Fruit fly (Drosophila melanogaster) whole organism, embryonic: ENCODE data around the gene Usf.

Experiments used
- ATbp ChIP-seq: fragments of 200-800 bp; sonication (Bioruptor generic); optimal IDR thresholded peaks from 2 replicates; lab custom pipeline; 2017; ENCODE audit warnings: missing biosample characterization, mild to moderate bottlenecking, missing genetic modification characterization, missing genetic modification reagents
- Atf3 ChIP-seq: fragments of 200-800 bp; sonication (Bioruptor generic); optimal IDR thresholded peaks from 3 replicates; lab custom pipeline; 2016; ENCODE audit warnings: missing biosample characterization, missing genetic modification characterization
- Bteb2 ChIP-seq: fragments of 200-800 bp; sonication (Bioruptor generic); optimal IDR thresholded peaks from 2 replicates; lab custom pipeline; 2016; ENCODE audit warnings: missing biosample characterization, missing genetic modification characterization
- CG11247 ChIP-seq: fragments of 200-800 bp; sonication (Bioruptor generic); IDR thresholded peaks from 2 replicates; pipeline ENCODE4 v1.3.6; 2022; ENCODE audit warnings: missing biosample characterization, missing genetic modification characterization
- CG12071 ChIP-seq: fragments of 200-800 bp; sonication (Bioruptor generic); optimal IDR thresholded peaks from 3 replicates; lab custom pipeline; 2018; ENCODE audit warnings: missing biosample characterization, mild to moderate bottlenecking, missing genetic modification characterization
- CG1233 ChIP-seq: fragments of 200-800 bp; sonication (Bioruptor generic); optimal IDR thresholded peaks from 4 replicates; lab custom pipeline; 2018; ENCODE audit warnings: missing biosample characterization, mild to moderate bottlenecking, missing genetic modification characterization
- CG13296 ChIP-seq: fragments of 200-800 bp; sonication (Bioruptor generic); optimal IDR thresholded peaks from 3 replicates; lab custom pipeline; 2018; ENCODE audit warnings: missing biosample characterization, mild to moderate bottlenecking, missing genetic modification characterization
- CG14014 ChIP-seq: fragments of 200-800 bp; sonication (Bioruptor generic); IDR thresholded peaks from 2 replicates; pipeline ENCODE4 v1.3.6; 2022; ENCODE audit warnings: missing biosample characterization, missing genetic modification characterization
- CG14710 ChIP-seq: fragments of 200-800 bp; sonication (Bioruptor generic); optimal IDR thresholded peaks from 3 replicates; lab custom pipeline; 2019; ENCODE audit warnings: missing biosample characterization, mild to moderate bottlenecking, missing genetic modification characterization, moderate library complexity
- CG15479 ChIP-seq: fragments of 200-800 bp; sonication (Bioruptor generic); optimal IDR thresholded peaks from 3 replicates; lab custom pipeline; 2019; ENCODE audit warnings: missing biosample characterization, mild to moderate bottlenecking, missing genetic modification characterization, moderate library complexity
- CG16863 ChIP-seq: fragments of 200-800 bp; sonication (Bioruptor generic); optimal IDR thresholded peaks from 3 replicates; lab custom pipeline; 2016; ENCODE audit warnings: missing biosample characterization, missing genetic modification characterization
- CG17359 ChIP-seq: fragments of 200-800 bp; sonication (Bioruptor generic); optimal IDR thresholded peaks from 3 replicates; lab custom pipeline; 2018; ENCODE audit warnings: missing biosample characterization, mild to moderate bottlenecking, missing genetic modification characterization, moderate library complexity
- CG17568 ChIP-seq: fragments of 200-800 bp; sonication (Bioruptor generic); optimal IDR thresholded peaks from 2 replicates; lab custom pipeline; 2018; ENCODE audit warnings: missing biosample characterization, mild to moderate bottlenecking, missing genetic modification characterization, moderate library complexity
- CG17802 ChIP-seq: fragments of 200-800 bp; sonication (Bioruptor generic); optimal IDR thresholded peaks from 2 replicates; lab custom pipeline; 2018; ENCODE audit warnings: missing biosample characterization, mild to moderate bottlenecking, missing genetic modification characterization, moderate library complexity
- CG17912 ChIP-seq: fragments of 200-800 bp; sonication (Bioruptor generic); optimal IDR thresholded peaks from 2 replicates; lab custom pipeline; 2018; ENCODE audit warnings: missing biosample characterization, mild to moderate bottlenecking, missing genetic modification characterization
- CG2712 ChIP-seq: fragments of 200-800 bp; optimal IDR thresholded peaks from 3 replicates; lab custom pipeline; 2019; ENCODE audit warnings: missing biosample characterization, mild to moderate bottlenecking, missing genetic modification characterization, moderate library complexity
- CG3065 ChIP-seq: fragments of 200-800 bp; sonication (Bioruptor generic); optimal IDR thresholded peaks from 2 replicates; lab custom pipeline; 2016; ENCODE audit warnings: missing biosample characterization, missing genetic modification characterization
- CG32772 ChIP-seq: fragments of 200-800 bp; sonication (Bioruptor generic); IDR thresholded peaks from 2 replicates; pipeline ENCODE4 v1.3.6; 2022; ENCODE audit warnings: missing biosample characterization, missing genetic modification characterization
- CG4404 ChIP-seq: fragments of 200-800 bp; sonication (Bioruptor generic); IDR thresholded peaks from 2 replicates; pipeline ENCODE4 v1.3.6; 2022; ENCODE audit warnings: missing biosample characterization, missing genetic modification characterization
- CG7556 ChIP-seq: fragments of 200-800 bp; sonication (Bioruptor generic); optimal IDR thresholded peaks from 2 replicates; lab custom pipeline; 2017; ENCODE audit warnings: missing biosample characterization, mild to moderate bottlenecking, missing genetic modification characterization
- CG9817 ChIP-seq: fragments of 200-800 bp; sonication (Bioruptor generic); optimal IDR thresholded peaks from 2 replicates; lab custom pipeline; 2018; ENCODE audit warnings: missing biosample characterization, mild to moderate bottlenecking, missing genetic modification characterization, moderate library complexity
- CG9876 ChIP-seq: fragments of 200-800 bp; sonication (Bioruptor generic); optimal IDR thresholded peaks from 2 replicates; lab custom pipeline; 2016; ENCODE audit warnings: missing biosample characterization, missing genetic modification characterization
- Chrac-16 ChIP-seq: fragments of 200-800 bp; sonication (Bioruptor generic); optimal IDR thresholded peaks from 3 replicates; lab custom pipeline; 2016; ENCODE audit warnings: missing biosample characterization, missing genetic modification characterization
- E2f1 ChIP-seq: fragments of 200-800 bp; sonication (Bioruptor generic); IDR thresholded peaks from 2 replicates; pipeline ENCODE4 v1.3.6; 2022; ENCODE audit warnings: missing biosample characterization, missing genetic modification characterization
- H15 ChIP-seq: fragments of 200-800 bp; sonication (Bioruptor generic); IDR thresholded peaks from 3 replicates; pipeline ENCODE4 v1.3.6; 2022; ENCODE audit warnings: missing biosample characterization, missing genetic modification characterization
- Hand ChIP-seq: fragments of 200-800 bp; sonication (Bioruptor generic); optimal IDR thresholded peaks from 2 replicates; lab custom pipeline; 2017; ENCODE audit warnings: mild to moderate bottlenecking, missing biosample characterization, missing genetic modification reagents, missing genetic modification characterization
- Hr78 ChIP-seq, 2 experiments: fragments of 200-800 bp in 1 of 2; fragments of >200 bp in 1 of 2; sonication (Bioruptor generic) in 1 of 2; optimal IDR thresholded peaks; 2 replicates each; lab custom pipeline; 2017 to 2019; ENCODE audit warnings: missing biosample characterization in 2 of 2, missing genetic modification characterization in 2 of 2, mild to moderate bottlenecking in 1 of 2, moderate library complexity in 1 of 2
- Lim3 ChIP-seq: fragments of 200-800 bp; sonication (Bioruptor generic); IDR thresholded peaks from 2 replicates; pipeline ENCODE4 v1.3.6; 2022; ENCODE audit warnings: missing biosample characterization, missing genetic modification characterization
- NFAT ChIP-seq: fragments of 200-800 bp; sonication (Bioruptor generic); IDR thresholded peaks from 2 replicates; pipeline ENCODE4 v1.3.6; 2022; ENCODE audit warnings: missing biosample characterization, missing genetic modification characterization
- Nf-YB ChIP-seq: fragments of 200-800 bp; sonication (Bioruptor generic); optimal IDR thresholded peaks from 3 replicates; lab custom pipeline; 2019; ENCODE audit warnings: missing biosample characterization, mild to moderate bottlenecking, missing genetic modification characterization, moderate library complexity
- Poxn ChIP-seq: fragments of 200-800 bp; sonication (Bioruptor generic); IDR thresholded peaks from 2 replicates; pipeline ENCODE4 v1.3.6; 2022; ENCODE audit warnings: missing biosample characterization, missing genetic modification characterization
- Trl ChIP-seq, 3 experiments: fragments of >200 bp in 2 of 3; fragments of 200-800 bp in 1 of 3; sonication (Bioruptor generic) in 1 of 3; optimal IDR thresholded peaks; 2 replicates in 1 of 3; 3 replicates in 2 of 3; lab custom pipeline; 2016 to 2017; ENCODE audit warnings: missing biosample characterization in 1 of 3, missing genetic modification characterization in 1 of 3
- ac ChIP-seq: fragments of 200-800 bp; sonication (Bioruptor generic); optimal IDR thresholded peaks from 3 replicates; lab custom pipeline; 2017; ENCODE audit warnings: missing biosample characterization, mild to moderate bottlenecking, missing genetic modification characterization
- cad ChIP-seq: fragments of >200 bp; optimal IDR thresholded peaks from 2 replicates; lab custom pipeline; 2017; ENCODE audit warnings: missing biosample characterization, missing genetic modification characterization
- chinmo ChIP-seq: fragments of 200-800 bp; sonication (Bioruptor generic); IDR thresholded peaks from 4 replicates; pipeline ENCODE4 v1.3.6; 2022; ENCODE audit warnings: missing biosample characterization, missing genetic modification characterization; ENCODE audit not compliant: partially characterized antibody
- ci ChIP-seq: fragments of 200-800 bp; sonication (Bioruptor generic); IDR thresholded peaks from 3 replicates; pipeline ENCODE4 v1.3.6; 2022; ENCODE audit warnings: missing biosample characterization, missing genetic modification characterization
- ham ChIP-seq: fragments of 200-800 bp; sonication (Bioruptor generic); IDR thresholded peaks from 2 replicates; pipeline ENCODE4 v1.3.6; 2022; ENCODE audit warnings: missing biosample characterization, missing genetic modification characterization
- hb ChIP-seq: fragments of 200-800 bp; sonication (Bioruptor generic); IDR thresholded peaks from 3 replicates; pipeline ENCODE4 v1.3.6; 2022; ENCODE audit warnings: missing biosample characterization, missing genetic modification characterization; ENCODE audit not compliant: partially characterized antibody
- insv ChIP-seq, 2 experiments: fragments of 200-800 bp; sonication (Bioruptor generic); optimal IDR thresholded peaks; 3 replicates each; lab custom pipeline; 2016 to 2018; ENCODE audit warnings: missing biosample characterization in 2 of 2, missing genetic modification characterization in 2 of 2
- org-1 ChIP-seq: fragments of 200-800 bp; sonication (Bioruptor generic); optimal IDR thresholded peaks from 2 replicates; lab custom pipeline; 2017; ENCODE audit warnings: missing biosample characterization, missing genetic modification characterization
- pfk ChIP-seq: fragments of 200-800 bp; sonication (Bioruptor generic); optimal IDR thresholded peaks from 2 replicates; lab custom pipeline; 2018; ENCODE audit warnings: missing biosample characterization, mild to moderate bottlenecking, missing genetic modification characterization, moderate library complexity
- seq ChIP-seq: fragments of 200-800 bp; sonication (Bioruptor generic); IDR thresholded peaks from 2 replicates; pipeline ENCODE4 v1.3.6; 2022; ENCODE audit warnings: missing biosample characterization, missing genetic modification characterization
- sima ChIP-seq: fragments of 200-800 bp; sonication (Bioruptor generic); optimal IDR thresholded peaks from 2 replicates; lab custom pipeline; 2016; ENCODE audit warnings: missing biosample characterization, missing genetic modification characterization
- sisA ChIP-seq: fragments of 200-800 bp; sonication (Bioruptor generic); IDR thresholded peaks from 2 replicates; pipeline ENCODE4 v1.3.6; 2022; ENCODE audit warnings: missing biosample characterization, missing genetic modification characterization
- slbo ChIP-seq: fragments of 200-800 bp; sonication (Bioruptor generic); IDR thresholded peaks from 2 replicates; pipeline ENCODE4 v1.3.6; 2022; ENCODE audit warnings: missing biosample characterization, missing genetic modification characterization
- sob ChIP-seq: fragments of 200-800 bp; sonication (Bioruptor generic); IDR thresholded peaks from 2 replicates; pipeline ENCODE4 v1.3.6; 2022; ENCODE audit warnings: missing biosample characterization, missing genetic modification characterization
- ssp ChIP-seq: fragments of 200-800 bp; sonication (Bioruptor generic); IDR thresholded peaks from 2 replicates; pipeline ENCODE4 v1.3.6; 2022; ENCODE audit warnings: missing biosample characterization, missing genetic modification characterization
- ttk ChIP-seq: fragments of 200-800 bp; sonication (Bioruptor generic); IDR thresholded peaks from 2 replicates; pipeline ENCODE4 v2.1.2; 2022; ENCODE audit warnings: missing biosample characterization, missing genetic modification characterization
- unc-4 ChIP-seq: fragments of 200-800 bp; sonication (Bioruptor generic); IDR thresholded peaks from 2 replicates; pipeline ENCODE4 v1.3.6; 2022; ENCODE audit warnings: missing biosample characterization, missing genetic modification characterization; ENCODE audit not compliant: partially characterized antibody
- zen2 ChIP-seq: fragments of 200-800 bp; sonication (Bioruptor generic); IDR thresholded peaks from 3 replicates; pipeline ENCODE4 v1.3.6; 2022; ENCODE audit warnings: missing biosample characterization, missing genetic modification characterization; ENCODE audit not compliant: partially characterized antibody

Gene Usf

dm6 chrX:4507121-4507520 is 41.5 kb downstream of the Usf start (continued):
- TF ChIP-seq zen2 (GFP tag; lab: Robert Waterston, UW) = no peak
- peak; percentile 44 for TF ChIP-seq CG9817
- no peak for TF ChIP-seq hb
- TF ChIP-seq CG9876 (GFP tag; lab: Kevin White, UChicago) = peak; percentile 42
- peak; percentile 40 for TF ChIP-seq CG1233
- TF ChIP-seq Hand = no peak
- TF ChIP-seq H15 (GFP tag; lab: Robert Waterston, UW) = peak; percentile 60; the same call in 2 of the 3 replicates
- peak; percentile 40 for TF ChIP-seq CG17568 (GFP tag; lab: Kevin White, UChicago)
- peak; percentile 58 for TF ChIP-seq CG11247 (GFP tag; lab: Robert Waterston, UW)
- no peak for TF ChIP-seq ham (GFP tag; lab: Robert Waterston, UW)
- TF ChIP-seq CG14014 = peak; percentile 44; the same call in 1 of the 2 replicates
- peak; percentile 48 for TF ChIP-seq CG12071 (GFP tag; lab: Kevin White, UChicago)
- peak in 1 of 2 experiments; percentile 34 for TF ChIP-seq insv (GFP tag; optimal IDR thresholded peaks at IDR 0.05; lab: Kevin White, UChicago)
- TF ChIP-seq Atf3 (GFP tag; lab: Kevin White, UChicago) = peak; percentile 54
- peak; percentile 91 for TF ChIP-seq ci
- no peak for TF ChIP-seq CG7556 (GFP tag; lab: Kevin White, UChicago)
- no peak; the same call in 1 of the 2 replicates for TF ChIP-seq sob (GFP tag; lab: Robert Waterston, UW)
- no peak for TF ChIP-seq Bteb2
- TF ChIP-seq Poxn (GFP tag; lab: Robert Waterston, UW) = no peak
- no peak for TF ChIP-seq CG15479 (GFP tag; lab: Kevin White, UChicago)
- TF ChIP-seq CG32772 = peak; percentile 75
- TF ChIP-seq NFAT (GFP tag; lab: Robert Waterston, UW) = peak; percentile 44; the same call in 1 of the 2 replicates
- TF ChIP-seq CG17912 (GFP tag; lab: Kevin White, UChicago) = peak; percentile 79
- peak; percentile 80 for TF ChIP-seq seq (GFP tag; lab: Robert Waterston, UW)
- no peak for TF ChIP-seq pfk
- peak; percentile 28; the same call in 1 of the 2 replicates for TF ChIP-seq ttk (GFP tag; lab: Robert Waterston, UW)
- TF ChIP-seq CG3065 (GFP tag; lab: Kevin White, UChicago) = peak; percentile 23
- TF ChIP-seq ssp (GFP tag; lab: Robert Waterston, UW) = 0 out of 2 replicates have a peak, but pooled peaks have one; percentile 19
- TF ChIP-seq CG17359 = peak; percentile 49
- TF ChIP-seq sima = no peak
- TF ChIP-seq ATbp (GFP tag; lab: Kevin White, UChicago) = peak; percentile 64
- TF ChIP-seq CG4404 = no peak
- no peak; the same call in 1 of the 2 replicates for TF ChIP-seq sisA (GFP tag; lab: Robert Waterston, UW)
- peak; percentile 73 for TF ChIP-seq Chrac-16
- TF ChIP-seq CG2712 = peak; percentile 46
- peak; percentile 52 for TF ChIP-seq slbo (GFP tag; lab: Robert Waterston, UW)
- TF ChIP-seq E2f1 (GFP tag; lab: Robert Waterston, UW) = peak; percentile 62
- TF ChIP-seq Nf-YB = peak; percentile 32
- peak; percentile 3 for TF ChIP-seq CG14710
- peak; percentile 70 for TF ChIP-seq CG16863 (GFP tag; lab: Kevin White, UChicago)
- no peak for TF ChIP-seq chinmo
- no peak for TF ChIP-seq cad
- TF ChIP-seq CG13296 (GFP tag; lab: Kevin White, UChicago) = peak; percentile 12
- peak; percentile 62 for TF ChIP-seq ac
- TF ChIP-seq Trl (optimal IDR thresholded peaks at IDR 0.05; lab: Kevin White, UChicago) = no peak
- TF ChIP-seq Trl (GFP tag; optimal IDR thresholded peaks at IDR 0.05; lab: Kevin White, UChicago) = peak; percentile 73
- TF ChIP-seq org-1 = peak; percentile 50
- TF ChIP-seq CG17802 (tag; lab: Kevin White, UChicago) = peak; percentile 28
- no peak for TF ChIP-seq Hr78 (GFP tag; optimal IDR thresholded peaks at IDR 0.05; lab: Kevin White, UChicago)
- no peak for TF ChIP-seq unc-4 (GFP tag; lab: Robert Waterston, UW)
- no peak for TF ChIP-seq Lim3 (GFP tag; lab: Robert Waterston, UW)
